Worm (Caenorhabditis elegans) whole organism, L2 larva: ENCODE measurements around the gene F21D5.5.

Experiments
- ZK546.5 ChIP-seq: sonication (generic microtip); optimal IDR thresholded peaks from 2 replicates; lab custom pipeline; 2017; ENCODE audit warnings: missing biosample characterization, missing genetic modification characterization
- lin-13 ChIP-seq: fragments of 150-350 bp; optimal IDR thresholded peaks from 2 replicates; lab custom pipeline; 2014; ENCODE audit warnings: missing biosample characterization, missing genetic modification reagents, missing genetic modification characterization
- mab-5 ChIP-seq: fragments of 150-350 bp; optimal IDR thresholded peaks from 2 replicates; lab custom pipeline; 2014; ENCODE audit warnings: missing biosample characterization, missing genetic modification characterization
- nhr-12 ChIP-seq: fragments of 150-350 bp; optimal IDR thresholded peaks from 2 replicates; lab custom pipeline; 2014; ENCODE audit warnings: missing biosample characterization, missing genetic modification characterization
- nhr-237 ChIP-seq: fragments of 150-350 bp; optimal IDR thresholded peaks from 2 replicates; lab custom pipeline; 2014; ENCODE audit warnings: missing biosample characterization, missing genetic modification characterization
- nhr-6 ChIP-seq: fragments of 150-350 bp; optimal IDR thresholded peaks from 2 replicates; lab custom pipeline; 2014; ENCODE audit warnings: missing biosample characterization, missing genetic modification characterization
- snpc-4 ChIP-seq: fragments of 150-350 bp; optimal IDR thresholded peaks from 2 replicates; lab custom pipeline; 2014; ENCODE audit warnings: missing biosample characterization, missing genetic modification characterization

ce11 chrIV:8728122-8728521 lies 11.1 kb downstream of the F21D5.5 start, which contains the start of gene otub-3:
- TF ChIP-seq nhr-237 (tag; lab: Kevin White, UChicago): no peak
- TF ChIP-seq mab-5 (tag; lab: Kevin White, UChicago): no peak
- no peak for TF ChIP-seq nhr-6 (tag; lab: Kevin White, UChicago)
- no peak for TF ChIP-seq snpc-4 (tag; lab: Kevin White, UChicago)
- no peak for TF ChIP-seq nhr-12 (tag; lab: Kevin White, UChicago)
- TF ChIP-seq ZK546.5 (tag; lab: Kevin White, UChicago): no peak
- TF ChIP-seq lin-13 (GFP tag; lab: Kevin White, UChicago): no peak
